Fruit fly (Drosophila melanogaster): ENCODE data around the gene CG18249.

Gene CG18249

dm6 chr3R:8239472-8240301 lies 19.7 kb downstream of the CG18249 start (continued):
- TF ChIP-seq en (GFP tag; optimal IDR thresholded peaks at IDR 0.05) (peak; percentile 41), CG6272 (GFP tag; IDR thresholded peaks at IDR 0.05) (no peak; the same call in 1 of the 2 replicates), CG17612 (GFP tag; IDR thresholded peaks at IDR 0.05) (no peak), B-H1 (GFP tag; IDR thresholded peaks at IDR 0.05) (peak; percentile 61; the same call in 2 of the 3 replicates), CG3995 (GFP tag; optimal IDR thresholded peaks at IDR 0.05) (peak; percentile 61), inv (GFP tag; IDR thresholded peaks at IDR 0.05; ENCODE audit: partially characterized antibody) (no peak), Atf3 (GFP tag; optimal IDR thresholded peaks at IDR 0.05) (peak; percentile 53), CG9797 (GFP tag; optimal IDR thresholded peaks at IDR 0.05) (no peak), Dll (GFP tag; IDR thresholded peaks at IDR 0.05; ENCODE audit: partially characterized antibody) (no peak), NC2α (GFP tag; optimal IDR thresholded peaks at IDR 0.05) (peak; percentile 45), Opbp (GFP tag; IDR thresholded peaks at IDR 0.05; ENCODE audit: partially characterized antibody) (no peak), slp2 (GFP tag; optimal IDR thresholded peaks at IDR 0.05) (peak; percentile 83), Scr (GFP tag; IDR thresholded peaks at IDR 0.05; ENCODE audit: partially characterized antibody) (no peak), crp (GFP tag; optimal IDR thresholded peaks at IDR 0.05) (peak in 1 of 2 experiments; percentile 79), Adf1 (GFP tag; IDR thresholded peaks at IDR 0.05) (no peak), Sry-δ (GFP tag; optimal IDR thresholded peaks at IDR 0.05) (peak; percentile 28), Ravus (GFP tag; IDR thresholded peaks at IDR 0.05) (no peak), CG13296 (GFP tag; optimal IDR thresholded peaks at IDR 0.05) (peak; percentile 90), HLH54F (GFP tag; optimal IDR thresholded peaks at IDR 0.05) (peak; percentile 61), kay (GFP tag; optimal IDR thresholded peaks at IDR 0.05) (peak; percentile 81), Oaz (GFP tag; IDR thresholded peaks at IDR 0.05) (peak; percentile 28; the same call in 1 of the 2 replicates), seq (GFP tag; IDR thresholded peaks at IDR 0.05) (peak; percentile 75; the same call in 1 of the 2 replicates), CG31365 (tag; optimal IDR thresholded peaks at IDR 0.05) (no peak), CG12219 (GFP tag; optimal IDR thresholded peaks at IDR 0.05) (peak; percentile 77), Blimp-1 (GFP tag; optimal IDR thresholded peaks at IDR 0.05) (peak; percentile 82), maf-S (GFP tag; optimal IDR thresholded peaks at IDR 0.05) (peak; percentile 65), CG11560 (tag; IDR thresholded peaks at IDR 0.05) (peak; percentile 62; the same call in 1 of the 3 replicates), CG17359 (tag; optimal IDR thresholded peaks at IDR 0.05) (peak; percentile 87), chif (GFP tag; optimal IDR thresholded peaks at IDR 0.05) (peak; percentile 73 to 75), zen (tag; optimal IDR thresholded peaks at IDR 0.05) (peak; percentile 66), dati (GFP tag; IDR thresholded peaks at IDR 0.05) (peak; percentile 58), sima (GFP tag; optimal IDR thresholded peaks at IDR 0.05) (peak; percentile 61), CG6683 (GFP tag; optimal IDR thresholded peaks at IDR 0.05) (peak; percentile 76), tx (GFP tag; optimal IDR thresholded peaks at IDR 0.05) (peak; percentile 71), Lim3 (GFP tag; IDR thresholded peaks at IDR 0.05) (no peak), pfk (GFP tag; optimal IDR thresholded peaks at IDR 0.05) (no peak), CG4282 (GFP tag; optimal IDR thresholded peaks at IDR 0.05) (no peak), E2f2 (GFP tag; IDR thresholded peaks at IDR 0.05) (peak; percentile 63), CG18764 (GFP tag; optimal IDR thresholded peaks at IDR 0.05) (peak; percentile 62), lilli (GFP tag; optimal IDR thresholded peaks at IDR 0.05) (peak; percentile 86), CG7987 (GFP tag; optimal IDR thresholded peaks at IDR 0.05) (peak; percentile 34), pros (GFP tag; optimal IDR thresholded peaks at IDR 0.05) (peak; percentile 66), pum (GFP tag; optimal IDR thresholded peaks at IDR 0.05) (peak; percentile 41), CG17829 (tag; optimal IDR thresholded peaks at IDR 0.05) (peak; percentile 92), CG2202 (tag; optimal IDR thresholded peaks at IDR 0.05) (peak; percentile 51), tin (GFP tag; optimal IDR thresholded peaks at IDR 0.05) (peak; percentile 82), CG14860 (GFP tag; IDR thresholded peaks at IDR 0.05; ENCODE audit: partially characterized antibody) (no peak), CG7786 (GFP tag; optimal IDR thresholded peaks at IDR 0.05) (peak; percentile 62), gsb-n (tag; optimal IDR thresholded peaks at IDR 0.05) (peak; percentile 76)
